Worm (Caenorhabditis elegans): ENCODE measurements around the gene spe-39.

DNA sequence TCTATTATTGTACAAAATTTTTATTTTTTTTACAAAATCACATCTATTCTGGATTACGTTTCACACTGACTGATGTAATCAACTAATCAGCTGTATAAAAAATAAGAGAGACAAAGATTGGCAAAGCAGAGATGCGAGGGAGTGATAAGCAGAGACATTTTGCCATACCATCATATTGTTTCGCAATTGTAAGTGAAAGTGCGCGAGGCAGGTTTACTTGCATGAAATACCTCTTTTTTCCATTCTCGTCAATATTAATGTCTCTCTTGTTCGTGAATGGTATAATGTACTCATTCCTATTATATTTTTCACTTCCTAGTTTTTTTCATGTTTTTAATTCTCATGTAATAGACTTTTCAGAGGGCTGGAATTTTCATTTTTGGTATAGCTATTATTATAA lies 48.4 kb upstream of the spe-39 start:
- no peak for TF ChIP-seq zag-1 (tag; optimal IDR thresholded peaks at IDR 0.05)
- no peak for TF ChIP-seq ceh-28 (tag; optimal IDR thresholded peaks at IDR 0.05)
- TF ChIP-seq unc-39 (tag; optimal IDR thresholded peaks at IDR 0.05) = no peak
- TF ChIP-seq ztf-11 (tag; optimal IDR thresholded peaks at IDR 0.05) = no peak
- no peak for TF ChIP-seq fos-1 (tag; optimal IDR thresholded peaks at IDR 0.05)
- TF ChIP-seq pha-4 (tag; optimal IDR thresholded peaks at IDR 0.05) = no peak
